Fruit fly (Drosophila melanogaster) whole organism, pupa: ENCODE measurements around the gene CG9338.

Experiments used
- CG10348 ChIP-seq: fragments of 200-800 bp; sonication (Bioruptor generic); IDR thresholded peaks from 2 replicates; pipeline ENCODE4 v1.3.6; 2022; ENCODE audit warnings: missing biosample characterization, missing genetic modification characterization
- CG12605 ChIP-seq: fragments of 200-800 bp; sonication (Bioruptor generic); IDR thresholded peaks from 2 replicates; pipeline ENCODE4 v1.3.6; 2022; ENCODE audit warnings: missing biosample characterization, missing genetic modification characterization
- CG13204 ChIP-seq: fragments of 200-800 bp; sonication (Bioruptor generic); optimal IDR thresholded peaks from 2 replicates; lab custom pipeline; 2018; ENCODE audit warnings: missing biosample characterization, mild to moderate bottlenecking, missing genetic modification characterization, moderate library complexity
- CG14655 ChIP-seq: fragments of 200-800 bp; sonication (Bioruptor generic); optimal IDR thresholded peaks from 3 replicates; lab custom pipeline; 2017; ENCODE audit warnings: mild to moderate bottlenecking, missing biosample characterization, missing genetic modification reagents, missing genetic modification characterization
- CG15710 ChIP-seq: fragments of 200-800 bp; sonication (Bioruptor generic); optimal IDR thresholded peaks from 2 replicates; lab custom pipeline; 2018; ENCODE audit warnings: missing biosample characterization, mild to moderate bottlenecking, missing genetic modification characterization, moderate library complexity
- CG32121 ChIP-seq: fragments of 200-800 bp; sonication (Bioruptor generic); IDR thresholded peaks from 2 replicates; pipeline ENCODE4 v1.3.6; 2022; ENCODE audit warnings: missing biosample characterization, missing genetic modification characterization
- CG34367 ChIP-seq: fragments of 200-800 bp; sonication (Bioruptor generic); optimal IDR thresholded peaks from 2 replicates; lab custom pipeline; 2018; ENCODE audit warnings: missing biosample characterization, mild to moderate bottlenecking, missing genetic modification characterization
- CG4496 ChIP-seq: fragments of 200-800 bp; sonication (Bioruptor generic); IDR thresholded peaks from 3 replicates; pipeline ENCODE4 v1.3.6; 2022; ENCODE audit warnings: missing biosample characterization, missing genetic modification characterization
- CG8159 ChIP-seq: fragments of 200-800 bp; sonication (Bioruptor generic); optimal IDR thresholded peaks from 3 replicates; lab custom pipeline; 2018; ENCODE audit warnings: missing biosample characterization, mild to moderate bottlenecking, missing genetic modification characterization, moderate library complexity
- CG8301 ChIP-seq: fragments of 200-800 bp; sonication (Bioruptor generic); optimal IDR thresholded peaks from 2 replicates; lab custom pipeline; 2018; ENCODE audit warnings: missing biosample characterization, mild to moderate bottlenecking, missing genetic modification characterization
- D1 ChIP-seq: fragments of 200-800 bp; sonication (Bioruptor generic); optimal IDR thresholded peaks from 2 replicates; lab custom pipeline; 2018; ENCODE audit warnings: missing biosample characterization, mild to moderate bottlenecking, missing genetic modification characterization, moderate library complexity
- EcR ChIP-seq: fragments of 200-800 bp; sonication (Bioruptor generic); optimal IDR thresholded peaks from 3 replicates; lab custom pipeline; 2019; ENCODE audit warnings: missing biosample characterization, missing genetic modification characterization, mild to moderate bottlenecking, moderate library complexity, missing genetic modification reagents
- fd96Ca ChIP-seq: fragments of 200-800 bp; sonication (Bioruptor generic); IDR thresholded peaks from 3 replicates; pipeline ENCODE4 v1.3.6; 2022; ENCODE audit warnings: missing biosample characterization, missing genetic modification characterization
- gl ChIP-seq: fragments of 200-800 bp; sonication (Bioruptor generic); optimal IDR thresholded peaks from 2 replicates; lab custom pipeline; 2018; ENCODE audit warnings: missing biosample characterization, mild to moderate bottlenecking, missing genetic modification characterization

- TF ChIP-seq EcR (GFP tag; lab: Kevin White, UChicago) (no peak), CG15710 (tag; lab: Kevin White, UChicago) (no peak), CG4496 (GFP tag; lab: Robert Waterston, UW) (no peak), D1 (tag; lab: Kevin White, UChicago) (no peak), CG8301 (tag; lab: Kevin White, UChicago) (no peak), CG14655 (GFP tag; lab: Kevin White, UChicago) (no peak), CG8159 (tag; lab: Kevin White, UChicago) (no peak), CG12605 (GFP tag; lab: Robert Waterston, UW) (no peak), CG34367 (tag; lab: Kevin White, UChicago) (no peak), CG10348 (GFP tag; lab: Robert Waterston, UW) (no peak), CG13204 (GFP tag; lab: Kevin White, UChicago) (no peak), fd96Ca (GFP tag; lab: Robert Waterston, UW) (no peak), gl (tag; lab: Kevin White, UChicago) (no peak), CG32121 (GFP tag; lab: Robert Waterston, UW) (no peak)
These were observed 44.3 kb downstream of the CG9338 start for dm6 chr2L:20909301-20909700.
